Worm (Caenorhabditis elegans): ENCODE data around the gene K10H10.5.

Gene K10H10.5

ce11 chrII:14502997-14503396 lies 1.4 kb downstream of the K10H10.5 start, which contains the start of gene K10H10.6:
Gene K10H10.6 (plus strand): TSS chrII:14503297.
- peak; percentile 42; the same call in 1 of the 2 replicates for TF ChIP-seq hmg-1.2 (GFP tag; IDR thresholded peaks at IDR 0.05)
- TF ChIP-seq nhr-90 (tag; optimal IDR thresholded peaks at IDR 0.05), result no peak

DNA sequence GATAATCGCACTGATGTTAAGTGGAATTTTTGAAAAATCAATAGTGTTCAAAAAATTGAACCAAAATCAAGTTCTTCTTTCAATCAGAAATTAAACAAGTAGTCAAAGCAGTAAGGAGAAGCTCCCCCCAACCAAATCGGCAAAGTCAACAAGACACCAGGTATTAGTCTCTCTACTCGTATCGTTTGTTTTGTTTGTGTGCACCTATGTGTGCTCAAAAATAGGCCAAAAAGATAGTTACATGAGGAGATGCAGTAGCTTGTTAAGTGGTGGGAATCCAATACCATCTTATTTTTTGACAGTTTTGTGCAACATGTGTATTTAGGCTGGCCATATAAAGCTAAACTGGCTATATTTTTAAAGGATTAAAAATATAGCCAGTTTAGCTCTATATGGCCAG lies 4.7 kb downstream of the K10H10.5 start, which contains the start of gene K10H10.12:
K10H10.12 (minus strand) TSS at position 101 of the 400 bp plus-strand sequence.
- TF ChIP-seq let-607 (tag; optimal IDR thresholded peaks at IDR 0.05) (no peak), mcd-1 (GFP tag; IDR thresholded peaks at IDR 0.05) (no peak), D2030.7 (GFP tag; IDR thresholded peaks at IDR 0.05) (no peak), repo-1 (tag; optimal IDR thresholded peaks at IDR 0.05) (no peak), rcor-1 (GFP tag; IDR thresholded peaks at IDR 0.05) (no peak), Y95B8A.8 (GFP tag; IDR thresholded peaks at IDR 0.05) (no peak), lag-1 (GFP tag; IDR thresholded peaks at IDR 0.05) (no peak), fkh-3 (tag; optimal IDR thresholded peaks at IDR 0.05) (no peak), lin-40 (tag; optimal IDR thresholded peaks at IDR 0.05) (no peak), lin-54 (GFP tag; optimal IDR thresholded peaks at IDR 0.05) (no peak)

- TF ChIP-seq hlh-26 (GFP tag; conservative IDR thresholded peaks at IDR 0.05) (no peak), ceh-27 (GFP tag; optimal IDR thresholded peaks at IDR 0.05) (no peak), T07F8.4 (tag; optimal IDR thresholded peaks at IDR 0.05) (no peak), fkh-3 (tag; optimal IDR thresholded peaks at IDR 0.05) (no peak), unc-62 (GFP tag; optimal IDR thresholded peaks at IDR 0.05) (no peak), F23B12.7 (tag; optimal IDR thresholded peaks at IDR 0.05; ENCODE audit: insufficient read depth) (no peak), egl-44 (GFP tag; IDR thresholded peaks at IDR 0.05) (no peak), nhr-27 (tag; optimal IDR thresholded peaks at IDR 0.05) (no peak), T26A5.8 (tag; optimal IDR thresholded peaks at IDR 0.05) (no peak), pbrm-1 (GFP tag; IDR thresholded peaks at IDR 0.05) (no peak), let-526 (GFP tag; IDR thresholded peaks at IDR 0.05) (no peak)
Measured at ce11 chrII:14507563-14507962, 6.0 kb downstream of the K10H10.5 start, which contains the start of the genes K10H10.7 and K10H10.10. Gene K10H10.7 (minus strand): TSS chrII:14507663. Gene K10H10.10 (plus strand): TSS chrII:14507766.

ce11 chrII:14510162-14510561 lies 8.6 kb downstream of the K10H10.5 start:
- no peak for TF ChIP-seq egrh-3 (GFP tag; IDR thresholded peaks at IDR 0.05)
- TF ChIP-seq ceh-100 (GFP tag; IDR thresholded peaks at IDR 0.05), result no peak
- TF ChIP-seq nhr-80 (tag; optimal IDR thresholded peaks at IDR 0.05), result peak; percentile 5
- no peak for TF ChIP-seq rec-8 (tag; optimal IDR thresholded peaks at IDR 0.05)
- TF ChIP-seq ceh-79 (tag; optimal IDR thresholded peaks at IDR 0.05), result no peak
- no peak for TF ChIP-seq Y53F4B.3 (GFP tag; IDR thresholded peaks at IDR 0.05)

ce11 chrII:14511189-14511588 lies 9.6 kb downstream of the K10H10.5 start, which contains the start of gene K10H10.13:
Gene K10H10.13 (minus strand): TSS chrII:14511289.
- TF ChIP-seq madf-10 (tag; optimal IDR thresholded peaks at IDR 0.05), result no peak
- TF ChIP-seq ztf-26 (tag; optimal IDR thresholded peaks at IDR 0.05), result no peak
- no peak for TF ChIP-seq lsl-1 (GFP tag; optimal IDR thresholded peaks at IDR 0.05)
- no peak for TF ChIP-seq athp-1 (tag; optimal IDR thresholded peaks at IDR 0.05)
- TF ChIP-seq madf-3 (GFP tag; IDR thresholded peaks at IDR 0.05), result no peak
- no peak for TF ChIP-seq snpc-1.3 (tag; optimal IDR thresholded peaks at IDR 0.05; ENCODE audit: insufficient read depth)
- no peak for TF ChIP-seq hsf-1 (GFP tag; IDR thresholded peaks at IDR 0.05)
- TF ChIP-seq lsy-27 (tag; optimal IDR thresholded peaks at IDR 0.05; ENCODE audit: borderline replicate concordance, insufficient read depth), result no peak
- TF ChIP-seq pbrm-1 (GFP tag; IDR thresholded peaks at IDR 0.05), result no peak
- no peak for TF ChIP-seq ceh-27 (GFP tag; optimal IDR thresholded peaks at IDR 0.05)
- no peak for TF ChIP-seq F23B12.7 (tag; optimal IDR thresholded peaks at IDR 0.05; ENCODE audit: insufficient read depth)
- no peak for TF ChIP-seq somi-1 (GFP tag; optimal IDR thresholded peaks at IDR 0.05)
- no peak for TF ChIP-seq F39B2.1 (GFP tag; IDR thresholded peaks at IDR 0.05)
- TF ChIP-seq rpc-1 (optimal IDR thresholded peaks at IDR 0.05), result no peak
- TF ChIP-seq rpc-1 (tag; optimal IDR thresholded peaks at IDR 0.05), result no peak
- no peak for TF ChIP-seq repo-1 (tag; optimal IDR thresholded peaks at IDR 0.05)
